Fruit fly (Drosophila melanogaster) whole organism, embryonic: ENCODE measurements around the gene CG31178.

Source experiments
- CG10321 ChIP-seq: fragments of 200-800 bp; sonication (Bioruptor generic); IDR thresholded peaks from 2 replicates; pipeline ENCODE4 v1.3.6; 2022; ENCODE audit warnings: missing biosample characterization, missing genetic modification characterization
- CG10462 ChIP-seq: fragments of 200-800 bp; sonication (Bioruptor generic); optimal IDR thresholded peaks from 2 replicates; lab custom pipeline; 2016; ENCODE audit warnings: missing biosample characterization, missing genetic modification characterization
- CG10654 ChIP-seq: fragments of 200-800 bp; sonication (Bioruptor generic); optimal IDR thresholded peaks from 2 replicates; lab custom pipeline; 2016; ENCODE audit warnings: missing biosample characterization, missing genetic modification characterization
- CG10959 ChIP-seq: fragments of 200-800 bp; sonication (Bioruptor generic); IDR thresholded peaks from 2 replicates; pipeline ENCODE4 v1.3.6; 2022; ENCODE audit warnings: missing biosample characterization, missing genetic modification characterization
- CG10979 ChIP-seq: fragments of 200-800 bp; sonication (Bioruptor generic); optimal IDR thresholded peaks from 2 replicates; lab custom pipeline; 2018; ENCODE audit warnings: missing biosample characterization, mild to moderate bottlenecking, missing genetic modification characterization, moderate library complexity
- CG11398 ChIP-seq: fragments of 200-800 bp; sonication (Bioruptor generic); optimal IDR thresholded peaks from 2 replicates; lab custom pipeline; 2016; ENCODE audit warnings: missing biosample characterization, missing genetic modification characterization
- CG11456 ChIP-seq: fragments of 200-800 bp; sonication (Bioruptor generic); IDR thresholded peaks from 3 replicates; pipeline ENCODE4 v1.3.6; 2022; ENCODE audit warnings: missing biosample characterization, missing genetic modification characterization
- CG12104 ChIP-seq: fragments of 200-800 bp; sonication (Bioruptor generic); optimal IDR thresholded peaks from 3 replicates; lab custom pipeline; 2016; ENCODE audit warnings: missing biosample characterization, missing genetic modification characterization
- CG12659 ChIP-seq: fragments of 200-800 bp; sonication (Bioruptor generic); optimal IDR thresholded peaks from 3 replicates; lab custom pipeline; 2017; ENCODE audit warnings: mild to moderate bottlenecking, missing biosample characterization, missing genetic modification reagents, missing genetic modification characterization
- CG13123 ChIP-seq: fragments of 200-800 bp; sonication (Bioruptor generic); optimal IDR thresholded peaks from 2 replicates; lab custom pipeline; 2016; ENCODE audit warnings: missing biosample characterization, missing genetic modification characterization
- CG14667 ChIP-seq: fragments of 200-800 bp; sonication (Bioruptor generic); IDR thresholded peaks from 2 replicates; pipeline ENCODE4 v1.3.6; 2022; ENCODE audit warnings: missing biosample characterization, missing genetic modification characterization
- CG17186 ChIP-seq: fragments of 200-800 bp; sonication (Bioruptor generic); optimal IDR thresholded peaks from 3 replicates; lab custom pipeline; 2017; ENCODE audit warnings: missing biosample characterization, missing genetic modification reagents, missing genetic modification characterization
- CG17328 ChIP-seq: fragments of 200-800 bp; sonication (Bioruptor generic); IDR thresholded peaks from 2 replicates; pipeline ENCODE4 v1.3.6; 2022; ENCODE audit warnings: missing biosample characterization, missing genetic modification characterization
- CG18476 ChIP-seq: fragments of 200-800 bp; sonication (Bioruptor generic); optimal IDR thresholded peaks from 2 replicates; lab custom pipeline; 2016; ENCODE audit warnings: missing biosample characterization, mild to moderate bottlenecking, missing genetic modification characterization
- CG30431 ChIP-seq: fragments of 200-800 bp; sonication (Bioruptor generic); optimal IDR thresholded peaks from 2 replicates; lab custom pipeline; 2017; ENCODE audit warnings: missing biosample characterization, missing genetic modification characterization
- CG33557 ChIP-seq: fragments of 200-800 bp; sonication (Bioruptor generic); optimal IDR thresholded peaks from 2 replicates; lab custom pipeline; 2019; ENCODE audit warnings: missing biosample characterization, mild to moderate bottlenecking, missing genetic modification characterization, moderate library complexity
- CG3838 ChIP-seq: fragments of 200-800 bp; sonication (Bioruptor generic); optimal IDR thresholded peaks from 3 replicates; lab custom pipeline; 2016; ENCODE audit warnings: missing biosample characterization, missing genetic modification characterization
- CG3847 ChIP-seq: fragments of 200-800 bp; sonication (Bioruptor generic); IDR thresholded peaks from 2 replicates; pipeline ENCODE4 v1.3.6; 2022; ENCODE audit warnings: missing biosample characterization, missing genetic modification characterization
- CG4328 ChIP-seq: fragments of 200-800 bp; sonication (Bioruptor generic); optimal IDR thresholded peaks from 3 replicates; lab custom pipeline; 2017; ENCODE audit warnings: missing biosample characterization, missing genetic modification reagents, missing genetic modification characterization
- CG6254 ChIP-seq: fragments of 200-800 bp; sonication (Bioruptor generic); optimal IDR thresholded peaks from 3 replicates; lab custom pipeline; 2017; ENCODE audit warnings: mild to moderate bottlenecking, missing biosample characterization, missing genetic modification reagents, missing genetic modification characterization
- CG7372 ChIP-seq: fragments of 200-800 bp; sonication (Bioruptor generic); IDR thresholded peaks from 2 replicates; pipeline ENCODE4 v1.3.6; 2022; ENCODE audit warnings: missing biosample characterization, missing genetic modification characterization
- CG7786 ChIP-seq: fragments of 200-800 bp; sonication (Bioruptor generic); optimal IDR thresholded peaks from 2 replicates; lab custom pipeline; 2016; ENCODE audit warnings: missing biosample characterization, missing genetic modification characterization
- CG8924 ChIP-seq: fragments of 200-800 bp; optimal IDR thresholded peaks from 3 replicates; lab custom pipeline; 2019; ENCODE audit warnings: missing biosample characterization, mild to moderate bottlenecking, missing genetic modification characterization, moderate library complexity
- CoRest ChIP-seq: fragments of 200-800 bp; sonication (Bioruptor generic); optimal IDR thresholded peaks from 3 replicates; lab custom pipeline; 2018; ENCODE audit warnings: missing biosample characterization, mild to moderate bottlenecking, missing genetic modification characterization, moderate library complexity
- GATAe ChIP-seq: fragments of 200-800 bp; sonication (Bioruptor generic); conservative IDR thresholded peaks from 2 replicates; pipeline ENCODE4 v1.3.6; 2022; ENCODE audit warnings: missing biosample characterization, missing genetic modification characterization
- Gug ChIP-seq: fragments of 200-800 bp; sonication (Bioruptor generic); IDR thresholded peaks from 4 replicates; pipeline ENCODE4 v1.3.6; 2022; ENCODE audit warnings: missing biosample characterization, missing genetic modification characterization
- Hr78 ChIP-seq, 2 experiments: fragments of 200-800 bp in 1 of 2; fragments of >200 bp in 1 of 2; sonication (Bioruptor generic) in 1 of 2; optimal IDR thresholded peaks; 2 replicates each; lab custom pipeline; 2017 to 2019; ENCODE audit warnings: missing biosample characterization in 2 of 2, missing genetic modification characterization in 2 of 2, mild to moderate bottlenecking in 1 of 2, moderate library complexity in 1 of 2
- Max ChIP-seq: fragments of 200-800 bp; sonication (Bioruptor generic); optimal IDR thresholded peaks from 2 replicates; lab custom pipeline; 2016; ENCODE audit warnings: missing biosample characterization, mild to moderate bottlenecking, missing genetic modification characterization
- NFAT ChIP-seq: fragments of 200-800 bp; sonication (Bioruptor generic); IDR thresholded peaks from 2 replicates; pipeline ENCODE4 v1.3.6; 2022; ENCODE audit warnings: missing biosample characterization, missing genetic modification characterization
- Nf-YA ChIP-seq: fragments of 200-800 bp; sonication (Bioruptor generic); IDR thresholded peaks from 2 replicates; pipeline ENCODE4 v1.3.6; 2022; ENCODE audit warnings: missing biosample characterization, missing genetic modification characterization
- Oaz ChIP-seq: fragments of 200-800 bp; sonication (Bioruptor generic); IDR thresholded peaks from 2 replicates; pipeline ENCODE4 v1.3.6; 2022; ENCODE audit warnings: missing biosample characterization, missing genetic modification characterization
- Pdp1 ChIP-seq, 2 experiments: fragments of 200-800 bp; sonication (Bioruptor generic); optimal IDR thresholded peaks; 3 replicates each; lab custom pipeline; 2016; ENCODE audit warnings: missing biosample characterization in 2 of 2, missing genetic modification characterization in 2 of 2, mild to moderate bottlenecking in 1 of 2, moderate library complexity in 1 of 2
- Poxn ChIP-seq: fragments of 200-800 bp; sonication (Bioruptor generic); IDR thresholded peaks from 2 replicates; pipeline ENCODE4 v1.3.6; 2022; ENCODE audit warnings: missing biosample characterization, missing genetic modification characterization
- Six4 ChIP-seq: fragments of 200-800 bp; sonication (Bioruptor generic); optimal IDR thresholded peaks from 2 replicates; lab custom pipeline; 2016; ENCODE audit warnings: missing biosample characterization, missing genetic modification characterization
- Vsx1 ChIP-seq: fragments of 200-800 bp; sonication (Bioruptor generic); optimal IDR thresholded peaks from 2 replicates; lab custom pipeline; 2017; ENCODE audit warnings: missing biosample characterization, mild to moderate bottlenecking, missing genetic modification characterization, missing genetic modification reagents
- ap ChIP-seq: fragments of 200-800 bp; sonication (Bioruptor generic); IDR thresholded peaks from 2 replicates; pipeline ENCODE4 v1.3.6; 2022; ENCODE audit warnings: missing biosample characterization, missing genetic modification characterization
- ara ChIP-seq: fragments of 200-800 bp; sonication (Bioruptor generic); IDR thresholded peaks from 2 replicates; pipeline ENCODE4 v1.3.6; 2022; ENCODE audit warnings: missing biosample characterization, missing genetic modification characterization
- cas ChIP-seq: fragments of 200-800 bp; sonication (Bioruptor generic); IDR thresholded peaks from 2 replicates; pipeline ENCODE4 v1.3.6; 2022; ENCODE audit warnings: missing biosample characterization, missing genetic modification characterization
- cato ChIP-seq: fragments of 200-800 bp; sonication (Bioruptor generic); optimal IDR thresholded peaks from 2 replicates; lab custom pipeline; 2016; ENCODE audit warnings: missing biosample characterization, missing genetic modification characterization, borderline replicate concordance
- corto ChIP-seq: fragments of 200-800 bp; sonication (Bioruptor generic); optimal IDR thresholded peaks from 2 replicates; lab custom pipeline; 2016; ENCODE audit warnings: missing biosample characterization, mild to moderate bottlenecking, missing genetic modification characterization, moderate library complexity
- da ChIP-seq: fragments of 200-800 bp; sonication (Bioruptor generic); optimal IDR thresholded peaks from 2 replicates; lab custom pipeline; 2016; ENCODE audit warnings: missing biosample characterization, missing genetic modification characterization
- dmrt11E ChIP-seq: fragments of 200-800 bp; sonication (Bioruptor generic); optimal IDR thresholded peaks from 3 replicates; lab custom pipeline; 2018; ENCODE audit warnings: missing biosample characterization, mild to moderate bottlenecking, missing genetic modification characterization, moderate library complexity
- eyg ChIP-seq: fragments of 200-800 bp; sonication (Bioruptor generic); optimal IDR thresholded peaks from 3 replicates; lab custom pipeline; 2016; ENCODE audit warnings: missing biosample characterization, missing genetic modification characterization
- fd102C ChIP-seq: fragments of 200-800 bp; sonication (Bioruptor generic); optimal IDR thresholded peaks from 2 replicates; lab custom pipeline; 2018; ENCODE audit warnings: missing biosample characterization, mild to moderate bottlenecking, missing genetic modification characterization, moderate library complexity
- gsb-n ChIP-seq: fragments of 200-800 bp; sonication (Bioruptor generic); optimal IDR thresholded peaks from 3 replicates; lab custom pipeline; 2018; ENCODE audit warnings: missing biosample characterization, mild to moderate bottlenecking, missing genetic modification characterization
- kay ChIP-seq: fragments of 200-800 bp; sonication (Bioruptor generic); optimal IDR thresholded peaks from 2 replicates; lab custom pipeline; 2016; ENCODE audit warnings: missing biosample characterization, missing genetic modification characterization
- nerfin-2 ChIP-seq: fragments of 200-800 bp; sonication (Bioruptor generic); IDR thresholded peaks from 2 replicates; pipeline ENCODE4 v1.3.6; 2022; ENCODE audit warnings: missing biosample characterization, missing genetic modification characterization; ENCODE audit not compliant: partially characterized antibody
- onecut ChIP-seq: fragments of 200-800 bp; sonication (Bioruptor generic); IDR thresholded peaks from 2 replicates; pipeline ENCODE4 v1.3.6; 2022; ENCODE audit warnings: missing biosample characterization, missing genetic modification characterization
- so ChIP-seq: fragments of 200-800 bp; sonication (Bioruptor generic); IDR thresholded peaks from 3 replicates; pipeline ENCODE4 v1.3.6; 2022; ENCODE audit warnings: missing biosample characterization, missing genetic modification characterization
- tio ChIP-seq: fragments of 200-800 bp; sonication (Bioruptor generic); optimal IDR thresholded peaks from 2 replicates; lab custom pipeline; 2017; ENCODE audit warnings: missing biosample characterization, missing genetic modification characterization, inconsistent platforms
- tx ChIP-seq: fragments of 200-800 bp; sonication (Bioruptor generic); optimal IDR thresholded peaks from 2 replicates; lab custom pipeline; 2016; ENCODE audit warnings: missing biosample characterization, missing genetic modification characterization
- zen ChIP-seq: fragments of 200-800 bp; sonication (Bioruptor generic); optimal IDR thresholded peaks from 3 replicates; lab custom pipeline; 2018; ENCODE audit warnings: missing biosample characterization, mild to moderate bottlenecking, missing genetic modification characterization, moderate library complexity

CG31178 gene

dm6 chr3R:21864992-21865391, 8.5 kb upstream of the CG31178 start, which contains the start of gene lsn (continued):
- TF ChIP-seq fd102C (no peak), zen (tag; lab: Kevin White, UChicago) (no peak), Pdp1 (GFP tag; optimal IDR thresholded peaks at IDR 0.05; lab: Kevin White, UChicago) (peak in 1 of 2 experiments; percentile 16), nerfin-2 (GFP tag; lab: Robert Waterston, UW) (no peak), CG13123 (GFP tag; lab: Kevin White, UChicago) (no peak), CG10462 (GFP tag; lab: Kevin White, UChicago) (no peak), Vsx1 (GFP tag; lab: Kevin White, UChicago) (peak; percentile 31), CG10979 (tag; lab: Kevin White, UChicago) (no peak), NFAT (GFP tag; lab: Robert Waterston, UW) (no peak), CG30431 (GFP tag; lab: Kevin White, UChicago) (no peak), CG10654 (GFP tag; lab: Kevin White, UChicago) (no peak), CG6254 (GFP tag; lab: Kevin White, UChicago) (no peak), da (no peak), cas (GFP tag; lab: Robert Waterston, UW) (no peak), Oaz (GFP tag; lab: Robert Waterston, UW) (no peak), CG11456 (GFP tag; lab: Robert Waterston, UW) (no peak), Max (no peak), CG14667 (GFP tag; lab: Robert Waterston, UW) (no peak), Nf-YA (GFP tag; lab: Robert Waterston, UW) (no peak), gsb-n (peak; percentile 63), onecut (GFP tag; lab: Robert Waterston, UW) (no peak), so (GFP tag; lab: Robert Waterston, UW) (no peak), CoRest (peak; percentile 32), tx (GFP tag; lab: Kevin White, UChicago) (no peak), CG12104 (GFP tag; lab: Kevin White, UChicago) (no peak), Hr78 (GFP tag; optimal IDR thresholded peaks at IDR 0.05; lab: Kevin White, UChicago) (no peak), CG10321 (GFP tag; lab: Robert Waterston, UW) (no peak), dmrt11E (tag; lab: Kevin White, UChicago) (peak; percentile 18), CG8924 (no peak), CG33557 (GFP tag; lab: Kevin White, UChicago) (peak; percentile 55), CG3847 (no peak), CG11398 (GFP tag; lab: Kevin White, UChicago) (no peak), Gug (GFP tag; lab: Robert Waterston, UW) (no peak), GATAe (no peak), tio (GFP tag; lab: Kevin White, UChicago) (no peak), cato (GFP tag; lab: Kevin White, UChicago) (no peak), CG12659 (peak; percentile 36), CG17328 (GFP tag; lab: Robert Waterston, UW) (peak; percentile 18; the same call in 1 of the 2 replicates), Six4 (no peak), CG18476 (no peak), ap (GFP tag; lab: Robert Waterston, UW) (no peak), CG4328 (GFP tag; lab: Kevin White, UChicago) (no peak), corto (no peak), Poxn (GFP tag; lab: Robert Waterston, UW) (no peak), kay (no peak), CG3838 (GFP tag; lab: Kevin White, UChicago) (peak; percentile 13), ara (GFP tag; lab: Robert Waterston, UW) (no peak), CG17186 (peak; percentile 99), eyg (no peak), CG10959 (GFP tag; lab: Robert Waterston, UW) (no peak), CG7786 (no peak), CG7372 (GFP tag; lab: Robert Waterston, UW) (no peak)
